Worm (Caenorhabditis elegans): ENCODE results near the gene F23F12.12.

Gene F23F12.12

ce11 chrIII:6462610-6463009 lies 45.3 kb upstream of the F23F12.12 start, which contains the start of gene T26A5.8 (continued):
- TF ChIP-seq rpc-1 (optimal IDR thresholded peaks at IDR 0.05) (no peak), rpc-1 (tag; optimal IDR thresholded peaks at IDR 0.05) (no peak), hmg-1.2 (GFP tag; IDR thresholded peaks at IDR 0.05) (no peak), F37B4.10 (GFP tag; IDR thresholded peaks at IDR 0.05) (no peak), lin-26 (GFP tag; IDR thresholded peaks at IDR 0.05) (0 out of 2 replicates have a peak, but pooled peaks have one; percentile 56), K11D2.4 (GFP tag; IDR thresholded peaks at IDR 0.05) (no peak), snpc-1.3 (tag; optimal IDR thresholded peaks at IDR 0.05; ENCODE audit: insufficient read depth) (peak; percentile 41), lin-54 (GFP tag; optimal IDR thresholded peaks at IDR 0.05) (peak; percentile 63), lsl-1 (GFP tag; optimal IDR thresholded peaks at IDR 0.05) (peak; percentile 24), somi-1 (GFP tag; optimal IDR thresholded peaks at IDR 0.05) (no peak), lag-1 (GFP tag; IDR thresholded peaks at IDR 0.05) (no peak), hlh-12 (tag; optimal IDR thresholded peaks at IDR 0.05) (no peak), zfh-2 (GFP tag; conservative IDR thresholded peaks at IDR 0.05) (0 out of 2 replicates have a peak, but pooled peaks have one; percentile 22), dpl-1 (GFP tag; optimal IDR thresholded peaks at IDR 0.05) (no peak), egl-44 (GFP tag; IDR thresholded peaks at IDR 0.05) (no peak), F22D6.2 (tag; optimal IDR thresholded peaks at IDR 0.05) (no peak), tbp1 (GFP tag; optimal IDR thresholded peaks at IDR 0.05) (peak; percentile 23), nhr-27 (tag; optimal IDR thresholded peaks at IDR 0.05) (no peak), lsy-27 (tag; optimal IDR thresholded peaks at IDR 0.05; ENCODE audit: borderline replicate concordance, insufficient read depth) (no peak), efl-1 (GFP tag; optimal IDR thresholded peaks at IDR 0.05) (no peak), pbrm-1 (GFP tag; IDR thresholded peaks at IDR 0.05) (no peak; the same call in 1 of the 2 replicates), ccch-3 (GFP tag; optimal IDR thresholded peaks at IDR 0.05) (no peak), atf-7 (tag; optimal IDR thresholded peaks at IDR 0.05) (peak; percentile 33), sptf-2 (GFP tag; optimal IDR thresholded peaks at IDR 0.05) (no peak), Y67H2A.10 (GFP tag; conservative IDR thresholded peaks at IDR 0.05) (no peak), attf-6 (GFP tag; IDR thresholded peaks at IDR 0.05) (peak; percentile 31; the same call in 1 of the 2 replicates), aptf-2 (GFP tag; conservative IDR thresholded peaks at IDR 0.05) (no peak), B0261.1 (tag; optimal IDR thresholded peaks at IDR 0.05) (no peak), F49E8.2 (tag; optimal IDR thresholded peaks at IDR 0.05; ENCODE audit: insufficient read depth) (peak; percentile 51), sdz-38 (tag; optimal IDR thresholded peaks at IDR 0.05) (no peak), D2030.7 (GFP tag; IDR thresholded peaks at IDR 0.05) (no peak), F52B5.7 (tag; optimal IDR thresholded peaks at IDR 0.05) (peak; percentile 73), bed-1 (GFP tag; IDR thresholded peaks at IDR 0.05) (no peak), hlh-26 (GFP tag; conservative IDR thresholded peaks at IDR 0.05) (no peak), gei-17 (GFP tag; optimal IDR thresholded peaks at IDR 0.05) (no peak), ekl-4 (GFP tag; IDR thresholded peaks at IDR 0.05) (peak; percentile 88), cebp-1 (GFP tag; IDR thresholded peaks at IDR 0.05) (no peak), cebp-1 (tag; optimal IDR thresholded peaks at IDR 0.05) (peak; percentile 26), nhr-120 (GFP tag; IDR thresholded peaks at IDR 0.05) (0 out of 2 replicates have a peak, but pooled peaks have one; percentile 22), tlf-1 (GFP tag; optimal IDR thresholded peaks at IDR 0.05) (peak; percentile 11), tbx-9 (tag; optimal IDR thresholded peaks at IDR 0.05; ENCODE audit: borderline replicate concordance) (no peak), ceh-58 (GFP tag; IDR thresholded peaks at IDR 0.05) (no peak), F23B12.7 (tag; optimal IDR thresholded peaks at IDR 0.05; ENCODE audit: insufficient read depth) (no peak), F10E7.11 (tag; optimal IDR thresholded peaks at IDR 0.05) (peak; percentile 68), C17E4.6 (GFP tag; IDR thresholded peaks at IDR 0.05) (no peak), B0035.1 (tag; optimal IDR thresholded peaks at IDR 0.05) (no peak), mxl-1 (tag; optimal IDR thresholded peaks at IDR 0.05) (no peak), repo-1 (tag; optimal IDR thresholded peaks at IDR 0.05) (peak; percentile 44), madf-8 (GFP tag; conservative IDR thresholded peaks at IDR 0.05) (no peak), nfya-2 (GFP tag; IDR thresholded peaks at IDR 0.05) (no peak)
